Worm (Caenorhabditis elegans) whole organism, young adult: ENCODE results near the gene bca-2.

ENCODE experiments used
- B0261.1 ChIP-seq: sonication (generic microtip); optimal IDR thresholded peaks from 2 replicates; lab custom pipeline; 2016; ENCODE audit warnings: mild to moderate bottlenecking, missing genetic modification characterization, moderate library complexity, missing compliant biosample characterization
- C06A6.2 ChIP-seq: fragments of 200-800 bp; sonication (Bioruptor generic); conservative IDR thresholded peaks from 2 replicates; pipeline ENCODE4 v1.3.6; 2022; ENCODE audit warnings: missing genetic modification characterization, missing compliant biosample characterization
- F57C9.4 ChIP-seq: sonication (generic microtip); optimal IDR thresholded peaks from 2 replicates; lab custom pipeline; 2017; ENCODE audit warnings: mild to moderate bottlenecking, missing genetic modification characterization, missing compliant biosample characterization
- akir-1 ChIP-seq: fragments of 200-800 bp; sonication (Bioruptor generic); optimal IDR thresholded peaks from 2 replicates; lab custom pipeline; 2018; ENCODE audit warnings: mild to moderate bottlenecking, missing genetic modification characterization, moderate library complexity, missing compliant biosample characterization
- attf-5 ChIP-seq: fragments of 200-800 bp; sonication (Bioruptor generic); optimal IDR thresholded peaks from 2 replicates; lab custom pipeline; 2018; ENCODE audit warnings: mild to moderate bottlenecking, missing genetic modification characterization, missing compliant biosample characterization
- attf-6 ChIP-seq: fragments of 200-800 bp; sonication (Bioruptor generic); IDR thresholded peaks from 2 replicates; pipeline ENCODE4 v1.3.6; 2022; ENCODE audit warnings: missing genetic modification reagents, missing genetic modification characterization, missing compliant biosample characterization
- ceh-27 ChIP-seq: fragments of 200-800 bp; sonication (Bioruptor generic); optimal IDR thresholded peaks from 2 replicates; lab custom pipeline; 2018; ENCODE audit warnings: mild to moderate bottlenecking, missing genetic modification characterization, moderate library complexity, missing compliant biosample characterization
- egl-18 ChIP-seq: fragments of 200-800 bp; sonication (Bioruptor generic); IDR thresholded peaks from 2 replicates; pipeline ENCODE4 v1.3.6; 2022; ENCODE audit warnings: missing genetic modification reagents, missing genetic modification characterization, missing compliant biosample characterization
- egrh-3 ChIP-seq: fragments of 200-800 bp; sonication (Bioruptor generic); IDR thresholded peaks from 2 replicates; pipeline ENCODE4 v1.3.6; 2022; ENCODE audit warnings: missing genetic modification reagents, missing genetic modification characterization, missing compliant biosample characterization
- gei-17 ChIP-seq: fragments of 200-800 bp; sonication (Bioruptor generic); optimal IDR thresholded peaks from 2 replicates; lab custom pipeline; 2018; ENCODE audit warnings: mild to moderate bottlenecking, missing genetic modification characterization, missing compliant biosample characterization
- hsf-1 ChIP-seq: fragments of 200-800 bp; sonication (Bioruptor generic); IDR thresholded peaks from 2 replicates; pipeline ENCODE4 v1.3.6; 2022; ENCODE audit warnings: missing genetic modification reagents, missing genetic modification characterization, missing compliant biosample characterization
- lag-1 ChIP-seq: fragments of 200-800 bp; sonication (Bioruptor generic); IDR thresholded peaks from 2 replicates; pipeline ENCODE4 v1.3.6; 2022; ENCODE audit warnings: missing genetic modification reagents, missing genetic modification characterization, missing compliant biosample characterization
- let-607 ChIP-seq, 2 experiments: fragments of 200-800 bp in 1 of 2; sonication (Bioruptor generic) in 1 of 2; sonication (generic microtip) in 1 of 2; optimal IDR thresholded peaks; 2 replicates each; lab custom pipeline; 2016 to 2018; ENCODE audit warnings: mild to moderate bottlenecking in 2 of 2, missing compliant biosample characterization in 2 of 2, missing genetic modification characterization in 2 of 2, moderate library complexity in 2 of 2, missing genotype in 1 of 2
- lin-35 ChIP-seq, 3 experiments: fragments of 150-350 bp in 2 of 3; sonication (generic microtip) in 1 of 3; optimal IDR thresholded peaks; 2 replicates each; lab custom pipeline; 2014 to 2018; ENCODE audit warnings: missing biosample characterization in 3 of 3, missing genetic modification characterization in 3 of 3, missing genetic modification reagents in 3 of 3
- lir-1 ChIP-seq: fragments of 200-800 bp; sonication (Bioruptor generic); conservative IDR thresholded peaks from 2 replicates; pipeline ENCODE4 v1.3.6; 2022; ENCODE audit warnings: missing genetic modification reagents, missing genetic modification characterization, missing compliant biosample characterization
- lsl-1 ChIP-seq: fragments of 200-800 bp; sonication (Bioruptor generic); optimal IDR thresholded peaks from 2 replicates; lab custom pipeline; 2018; ENCODE audit warnings: mild to moderate bottlenecking, missing genetic modification characterization, moderate library complexity, missing compliant biosample characterization
- madf-3 ChIP-seq: fragments of 200-800 bp; sonication (Bioruptor generic); IDR thresholded peaks from 2 replicates; pipeline ENCODE4 v1.3.6; 2022; ENCODE audit warnings: missing genetic modification reagents, missing genetic modification characterization, missing compliant biosample characterization
- mes-4 ChIP-seq: sonication (generic microtip); optimal IDR thresholded peaks from 2 replicates; lab custom pipeline; 2016; ENCODE audit warnings: missing genotype, missing genetic modification characterization, missing compliant biosample characterization
- nfya-2 ChIP-seq: fragments of 200-800 bp; sonication (Bioruptor generic); IDR thresholded peaks from 2 replicates; pipeline ENCODE4 v1.3.6; 2022; ENCODE audit warnings: missing genetic modification reagents, missing genetic modification characterization, missing compliant biosample characterization
- nfyb-1 ChIP-seq: fragments of 200-800 bp; sonication (Bioruptor generic); IDR thresholded peaks from 2 replicates; pipeline ENCODE4 v1.3.6; 2022; ENCODE audit warnings: missing genetic modification reagents, missing genetic modification characterization, missing compliant biosample characterization
- rec-8 ChIP-seq, 2 experiments: sonication (generic microtip); optimal IDR thresholded peaks; 2 replicates each; lab custom pipeline; 2016; ENCODE audit warnings: mild to moderate bottlenecking in 2 of 2, missing genetic modification characterization in 2 of 2, missing genetic modification reagents in 2 of 2, missing genotype in 2 of 2, missing biosample characterization in 1 of 2, missing compliant biosample characterization in 1 of 2, moderate library complexity in 1 of 2
- snpc-4 ChIP-seq, 5 experiments: fragments of 150-350 bp in 1 of 5; sonication (generic microtip) in 4 of 5; optimal IDR thresholded peaks; 2 replicates each; lab custom pipeline; 2014 to 2018; ENCODE audit warnings: missing genetic modification characterization in 5 of 5, missing biosample characterization in 3 of 5, antibody characterized with exemption in 2 of 5, mild to moderate bottlenecking in 2 of 5, missing compliant biosample characterization in 2 of 5, missing genotype in 2 of 5, moderate library complexity in 2 of 5, missing genetic modification reagents in 1 of 5
- sptf-2 ChIP-seq: fragments of 200-800 bp; sonication (Bioruptor generic); optimal IDR thresholded peaks from 2 replicates; lab custom pipeline; 2018; ENCODE audit warnings: mild to moderate bottlenecking, missing genetic modification characterization, missing compliant biosample characterization
- zfh-2 ChIP-seq: fragments of 200-800 bp; sonication (Bioruptor generic); conservative IDR thresholded peaks from 2 replicates; pipeline ENCODE4 v1.3.6; 2022; ENCODE audit warnings: missing genetic modification reagents, missing genetic modification characterization, missing compliant biosample characterization
- ztf-25 ChIP-seq: fragments of 200-800 bp; sonication (Bioruptor generic); IDR thresholded peaks from 2 replicates; pipeline ENCODE4 v1.3.6; 2022; ENCODE audit warnings: missing genetic modification reagents, missing genetic modification characterization, missing compliant biosample characterization
- ztf-6 ChIP-seq: fragments of 200-800 bp; sonication (Bioruptor generic); IDR thresholded peaks from 2 replicates; pipeline ENCODE4 v1.3.6; 2022; ENCODE audit warnings: missing genetic modification reagents, missing genetic modification characterization, missing compliant biosample characterization

bca-2 gene

ce11 chrIV:17104157-17104872 lies 4.3 kb upstream of the bca-2 start:
- TF ChIP-seq egrh-3 (GFP tag; lab: Robert Waterston, UW): peak; percentile 35; the same call in 1 of the 2 replicates
- peak; percentile 68 for TF ChIP-seq nfyb-1 (GFP tag; lab: Robert Waterston, UW)
- no peak for TF ChIP-seq ztf-25 (GFP tag; lab: Robert Waterston, UW)
- no peak for TF ChIP-seq lir-1 (GFP tag; lab: Robert Waterston, UW)
- no peak for TF ChIP-seq snpc-4 (GFP tag; optimal IDR thresholded peaks at IDR 0.05; lab: Kevin White, UChicago)
- TF ChIP-seq snpc-4 (tag; optimal IDR thresholded peaks at IDR 0.05; lab: Kevin White, UChicago): peak in 1 of 4 experiments; percentile 21
- no peak for TF ChIP-seq ceh-27
- TF ChIP-seq lag-1 (GFP tag; lab: Robert Waterston, UW): no peak
- no peak for TF ChIP-seq madf-3 (GFP tag; lab: Robert Waterston, UW)
- TF ChIP-seq C06A6.2 (GFP tag; lab: Robert Waterston, UW): no peak
- peak; percentile 76 for TF ChIP-seq zfh-2 (GFP tag; lab: Robert Waterston, UW)
- TF ChIP-seq ztf-6 (GFP tag; lab: Robert Waterston, UW): no peak

- no peak for TF ChIP-seq snpc-4 (GFP tag; optimal IDR thresholded peaks at IDR 0.05; lab: Kevin White, UChicago)
- TF ChIP-seq snpc-4 (tag; optimal IDR thresholded peaks at IDR 0.05; lab: Kevin White, UChicago): peak in 1 of 4 experiments; percentile 45
- TF ChIP-seq lsl-1: no peak
- no peak for TF ChIP-seq rec-8 (tag; optimal IDR thresholded peaks at IDR 0.05; lab: Kevin White, UChicago)
Observed at ce11 chrIV:17103615-17104014, 3.6 kb upstream of the bca-2 start, which contains the start of gene Y116A8C.30. Gene Y116A8C.30, minus strand, starts transcription at chrIV:17103715.

- TF ChIP-seq let-607 (tag; optimal IDR thresholded peaks at IDR 0.05; lab: Kevin White, UChicago) (no peak), F57C9.4 (tag; lab: Kevin White, UChicago) (no peak), attf-5 (GFP tag; lab: Kevin White, UChicago) (no peak), sptf-2 (GFP tag; lab: Kevin White, UChicago) (no peak), hsf-1 (GFP tag; lab: Robert Waterston, UW) (no peak), attf-6 (GFP tag; lab: Robert Waterston, UW) (no peak), akir-1 (GFP tag; lab: Kevin White, UChicago) (no peak), mes-4 (tag; lab: Kevin White, UChicago) (no peak), gei-17 (GFP tag; lab: Kevin White, UChicago) (no peak), egl-18 (GFP tag; lab: Robert Waterston, UW) (no peak)
Observed at ce11 chrIV:17103116-17103515, 3.1 kb upstream of the bca-2 start.

ce11 chrIV:17100628-17101338 lies 735 bp upstream of the bca-2 start:
- TF ChIP-seq lin-35 (GFP tag; optimal IDR thresholded peaks at IDR 0.05; lab: Kevin White, UChicago) (no peak), nfyb-1 (GFP tag; lab: Robert Waterston, UW) (peak; percentile 93), nfya-2 (GFP tag; lab: Robert Waterston, UW) (0 out of 2 replicates have a peak, but pooled peaks have one; percentile 53)

- no peak for TF ChIP-seq B0261.1
- TF ChIP-seq snpc-4 (GFP tag; optimal IDR thresholded peaks at IDR 0.05; lab: Kevin White, UChicago): no peak
- TF ChIP-seq snpc-4 (tag; optimal IDR thresholded peaks at IDR 0.05; lab: Kevin White, UChicago): peak in 1 of 4 experiments; percentile 4
Observed at ce11 chrIV:17099113-17099512, 935 bp downstream of the bca-2 start.
